Worm (Caenorhabditis elegans) whole organism, L1 larva: ENCODE results near the gene letm-1.

Experiments
- C04F5.9 ChIP-seq: sonication (generic microtip); optimal IDR thresholded peaks from 2 replicates; lab custom pipeline; 2016; ENCODE audit warnings: missing genetic modification characterization, missing compliant biosample characterization
- C16A3.4 ChIP-seq: fragments of 150-350 bp; optimal IDR thresholded peaks from 2 replicates; lab custom pipeline; 2014; ENCODE audit warnings: missing biosample characterization, missing genetic modification characterization
- C34B4.2 ChIP-seq: sonication (generic microtip); optimal IDR thresholded peaks from 2 replicates; lab custom pipeline; 2017; ENCODE audit warnings: mild to moderate bottlenecking, missing genetic modification characterization, missing compliant biosample characterization
- F16B12.6 ChIP-seq: fragments of 150-350 bp; optimal IDR thresholded peaks from 2 replicates; lab custom pipeline; 2014; ENCODE audit warnings: missing biosample characterization, missing genetic modification characterization
- alr-1 ChIP-seq: fragments of 200-800 bp; sonication (Bioruptor generic); optimal IDR thresholded peaks from 2 replicates; lab custom pipeline; 2018; ENCODE audit warnings: borderline replicate concordance, mild to moderate bottlenecking, missing genetic modification characterization, missing compliant biosample characterization
- ama-1 ChIP-seq: fragments of 150-350 bp; optimal IDR thresholded peaks from 2 replicates; lab custom pipeline; 2014
- ceh-63 ChIP-seq: fragments of 200-800 bp; sonication (Bioruptor generic); optimal IDR thresholded peaks from 2 replicates; lab custom pipeline; 2018; ENCODE audit warnings: mild to moderate bottlenecking, missing genetic modification characterization, missing compliant biosample characterization
- ceh-8 ChIP-seq: fragments of 200-800 bp; sonication (Bioruptor generic); optimal IDR thresholded peaks from 2 replicates; lab custom pipeline; 2018; ENCODE audit warnings: mild to moderate bottlenecking, missing genetic modification characterization, moderate library complexity, missing compliant biosample characterization
- ceh-90 ChIP-seq: sonication (generic microtip); optimal IDR thresholded peaks from 2 replicates; lab custom pipeline; 2016; ENCODE audit warnings: missing genetic modification characterization, missing compliant biosample characterization
- dpl-1 ChIP-seq, 3 experiments: fragments of 150-350 bp in 2 of 3; sonication (generic microtip) in 1 of 3; optimal IDR thresholded peaks; 2 replicates each; lab custom pipeline; 2014 to 2017; ENCODE audit warnings: missing biosample characterization in 3 of 3, missing genetic modification characterization in 3 of 3, missing genetic modification reagents in 3 of 3
- dsc-1 ChIP-seq: sonication (generic microtip); optimal IDR thresholded peaks from 2 replicates; lab custom pipeline; 2016; ENCODE audit warnings: mild to moderate bottlenecking, missing genetic modification characterization, missing compliant biosample characterization
- efl-1 ChIP-seq, 4 experiments: fragments of 150-350 bp; optimal IDR thresholded peaks in 3 of 4; peaks in 1 of 4; 1 replicate in 1 of 4; 2 replicates in 3 of 4; lab custom pipeline; 2014; ENCODE audit warnings: missing biosample characterization in 2 of 4, missing genetic modification characterization in 2 of 4, missing genetic modification reagents in 2 of 4
- efl-3 ChIP-seq: fragments of 200-800 bp; sonication (Bioruptor generic); optimal IDR thresholded peaks from 2 replicates; lab custom pipeline; 2018; ENCODE audit warnings: mild to moderate bottlenecking, missing genetic modification characterization, missing compliant biosample characterization
- egl-13 ChIP-seq: sonication (generic microtip); optimal IDR thresholded peaks from 2 replicates; lab custom pipeline; 2016; ENCODE audit warnings: missing genotype, missing genetic modification reagents, missing genetic modification characterization, missing compliant biosample characterization
- egl-27 ChIP-seq, 2 experiments: fragments of 150-350 bp in 1 of 2; sonication (generic microtip); optimal IDR thresholded peaks; 3 replicates each; lab custom pipeline; 2017 to 2018; ENCODE audit warnings: missing biosample characterization in 2 of 2, missing genetic modification characterization in 2 of 2, missing genetic modification reagents in 2 of 2
- elt-3 ChIP-seq, 6 experiments: fragments of 150-350 bp in 1 of 6; sonication (generic microtip); optimal IDR thresholded peaks; 2 replicates each; lab custom pipeline; 2017 to 2018; ENCODE audit warnings: missing biosample characterization in 6 of 6, missing genetic modification characterization in 6 of 6, inconsistent platforms in 1 of 6
- ets-5 ChIP-seq: fragments of 200-800 bp; sonication (Bioruptor generic); IDR thresholded peaks from 2 replicates; pipeline ENCODE4 v1.3.6; 2022; ENCODE audit warnings: missing genetic modification characterization, missing compliant biosample characterization
- fkh-10 ChIP-seq: sonication (generic microtip); optimal IDR thresholded peaks from 2 replicates; lab custom pipeline; 2017; ENCODE audit warnings: missing biosample characterization, missing genetic modification reagents, missing genetic modification characterization
- fkh-8 ChIP-seq: sonication (generic microtip); optimal IDR thresholded peaks from 2 replicates; lab custom pipeline; 2016; ENCODE audit warnings: mild to moderate bottlenecking, missing genetic modification characterization, missing compliant biosample characterization
- fos-1 ChIP-seq: fragments of 150-350 bp; optimal IDR thresholded peaks from 2 replicates; lab custom pipeline; 2014; ENCODE audit warnings: missing biosample characterization, missing genetic modification characterization
- grh-1 ChIP-seq: fragments of 200-800 bp; sonication (Bioruptor generic); IDR thresholded peaks from 2 replicates; pipeline ENCODE4 v1.3.6; 2022; ENCODE audit warnings: missing genetic modification reagents, missing genetic modification characterization, missing compliant biosample characterization
- hlh-4 ChIP-seq: sonication (generic microtip); optimal IDR thresholded peaks from 2 replicates; lab custom pipeline; 2016; ENCODE audit warnings: mild to moderate bottlenecking, missing genetic modification characterization, missing compliant biosample characterization
- hpl-2 ChIP-seq: fragments of 150-350 bp; optimal IDR thresholded peaks from 2 replicates; lab custom pipeline; 2014; ENCODE audit warnings: missing biosample characterization, missing genetic modification reagents, missing genetic modification characterization
- isw-1 ChIP-seq: fragments of 200-800 bp; sonication (Bioruptor generic); IDR thresholded peaks from 2 replicates; pipeline ENCODE4 v1.3.6; 2022; ENCODE audit warnings: missing genetic modification characterization, missing compliant biosample characterization
- jun-1 ChIP-seq: fragments of 150-350 bp; optimal IDR thresholded peaks from 2 replicates; lab custom pipeline; 2014; ENCODE audit warnings: missing biosample characterization, missing genetic modification reagents, missing genetic modification characterization
- lin-15B ChIP-seq: fragments of 150-350 bp; sonication (generic microtip); optimal IDR thresholded peaks from 3 replicates; lab custom pipeline; 2014; ENCODE audit warnings: missing biosample characterization, missing genetic modification characterization
- lin-35 ChIP-seq, 2 experiments: fragments of 150-350 bp; optimal IDR thresholded peaks; 2 replicates each; lab custom pipeline; 2014; ENCODE audit warnings: missing biosample characterization in 2 of 2, missing genetic modification characterization in 2 of 2, missing genetic modification reagents in 2 of 2
- lin-39 ChIP-seq: fragments of 150-350 bp; optimal IDR thresholded peaks from 2 replicates; lab custom pipeline; 2014; ENCODE audit warnings: missing biosample characterization, missing genetic modification reagents, missing genetic modification characterization
- lir-3 ChIP-seq: sonication (generic microtip); optimal IDR thresholded peaks from 2 replicates; lab custom pipeline; 2016; ENCODE audit warnings: mild to moderate bottlenecking, missing genetic modification characterization, moderate library complexity, missing compliant biosample characterization; ENCODE audit not compliant: poor library complexity
- lsy-2 ChIP-seq, 2 experiments: fragments of 150-350 bp; optimal IDR thresholded peaks; 2 replicates each; lab custom pipeline; 2014; ENCODE audit warnings: missing biosample characterization in 2 of 2, missing genetic modification characterization in 2 of 2
- mab-9 ChIP-seq: fragments of 200-800 bp; sonication (Bioruptor generic); IDR thresholded peaks from 2 replicates; pipeline ENCODE4 v1.3.6; 2022; ENCODE audit warnings: missing genetic modification reagents, missing genetic modification characterization, missing compliant biosample characterization
- mep-1 ChIP-seq: fragments of 150-350 bp; optimal IDR thresholded peaks from 2 replicates; lab custom pipeline; 2014; ENCODE audit warnings: missing biosample characterization, missing genetic modification characterization
- nhr-12 ChIP-seq: sonication (generic microtip); optimal IDR thresholded peaks from 2 replicates; lab custom pipeline; 2017; ENCODE audit warnings: missing biosample characterization, missing genetic modification characterization
- nhr-28 ChIP-seq: fragments of 150-350 bp; optimal IDR thresholded peaks from 2 replicates; lab custom pipeline; 2014; ENCODE audit warnings: missing biosample characterization, missing genetic modification characterization
- nhr-47 ChIP-seq: sonication (generic microtip); optimal IDR thresholded peaks from 2 replicates; lab custom pipeline; 2016; ENCODE audit warnings: mild to moderate bottlenecking, missing genetic modification characterization, moderate library complexity, missing compliant biosample characterization
- nhr-71 ChIP-seq: sonication (generic microtip); optimal IDR thresholded peaks from 2 replicates; lab custom pipeline; 2016; ENCODE audit warnings: mild to moderate bottlenecking, missing genetic modification characterization, moderate library complexity, missing compliant biosample characterization
- nhr-76 ChIP-seq: sonication (generic microtip); optimal IDR thresholded peaks from 2 replicates; lab custom pipeline; 2017; ENCODE audit warnings: missing biosample characterization, missing genetic modification characterization
- nhr-77 ChIP-seq: fragments of 150-350 bp; optimal IDR thresholded peaks from 2 replicates; lab custom pipeline; 2014; ENCODE audit warnings: missing biosample characterization, missing genetic modification characterization
- pag-3 ChIP-seq: sonication (generic microtip); optimal IDR thresholded peaks from 2 replicates; lab custom pipeline; 2017; ENCODE audit warnings: missing genetic modification characterization, mild to moderate bottlenecking, missing compliant biosample characterization, antibody characterized with exemption, borderline replicate concordance; ENCODE audit not compliant: insufficient read depth
- rnt-1 ChIP-seq: sonication (generic microtip); optimal IDR thresholded peaks from 2 replicates; lab custom pipeline; 2016; ENCODE audit warnings: mild to moderate bottlenecking, missing genetic modification characterization, moderate library complexity, missing compliant biosample characterization
- skn-1 ChIP-seq: fragments of 150-350 bp; optimal IDR thresholded peaks from 2 replicates; lab custom pipeline; 2014; ENCODE audit warnings: missing biosample characterization, missing genetic modification characterization
- snpc-4 ChIP-seq: fragments of 150-350 bp; optimal IDR thresholded peaks from 2 replicates; lab custom pipeline; 2014; ENCODE audit warnings: missing biosample characterization, missing genetic modification characterization
- sox-4 ChIP-seq: sonication (generic microtip); optimal IDR thresholded peaks from 2 replicates; lab custom pipeline; 2016; ENCODE audit warnings: missing genetic modification characterization, missing compliant biosample characterization
- sptf-1 ChIP-seq: fragments of 150-350 bp; optimal IDR thresholded peaks from 2 replicates; lab custom pipeline; 2014; ENCODE audit warnings: missing biosample characterization, missing genetic modification characterization
- swsn-7 ChIP-seq: sonication (generic microtip); optimal IDR thresholded peaks from 2 replicates; lab custom pipeline; 2016; ENCODE audit warnings: missing genetic modification characterization, missing compliant biosample characterization
- unc-30 ChIP-seq: sonication (generic microtip); optimal IDR thresholded peaks from 2 replicates; lab custom pipeline; 2017; ENCODE audit warnings: missing biosample characterization, missing genetic modification characterization
- unc-86 ChIP-seq: sonication (generic microtip); optimal IDR thresholded peaks from 2 replicates; lab custom pipeline; 2016; ENCODE audit warnings: missing genetic modification characterization, missing compliant biosample characterization
- unc-98 ChIP-seq: fragments of 200-800 bp; sonication (Bioruptor generic); IDR thresholded peaks from 2 replicates; pipeline ENCODE4 v1.3.6; 2022; ENCODE audit warnings: missing genetic modification characterization, missing compliant biosample characterization
- zag-1 ChIP-seq: fragments of 150-350 bp; optimal IDR thresholded peaks from 2 replicates; lab custom pipeline; 2014; ENCODE audit warnings: missing biosample characterization, missing genetic modification characterization
- zip-4 ChIP-seq: fragments of 200-800 bp; sonication (Bioruptor generic); optimal IDR thresholded peaks from 2 replicates; lab custom pipeline; 2018; ENCODE audit warnings: mild to moderate bottlenecking, missing genetic modification characterization, moderate library complexity, missing compliant biosample characterization
- ztf-11 ChIP-seq, 2 experiments: sonication (generic microtip); optimal IDR thresholded peaks; 2 replicates each; lab custom pipeline; 2016 to 2017; ENCODE audit warnings: missing genetic modification characterization in 2 of 2, missing biosample characterization in 1 of 2, missing compliant biosample characterization in 1 of 2
- ztf-4 ChIP-seq: fragments of 150-350 bp; optimal IDR thresholded peaks from 2 replicates; lab custom pipeline; 2014; ENCODE audit warnings: missing biosample characterization, missing genetic modification characterization

The letm-1 gene

DNA sequence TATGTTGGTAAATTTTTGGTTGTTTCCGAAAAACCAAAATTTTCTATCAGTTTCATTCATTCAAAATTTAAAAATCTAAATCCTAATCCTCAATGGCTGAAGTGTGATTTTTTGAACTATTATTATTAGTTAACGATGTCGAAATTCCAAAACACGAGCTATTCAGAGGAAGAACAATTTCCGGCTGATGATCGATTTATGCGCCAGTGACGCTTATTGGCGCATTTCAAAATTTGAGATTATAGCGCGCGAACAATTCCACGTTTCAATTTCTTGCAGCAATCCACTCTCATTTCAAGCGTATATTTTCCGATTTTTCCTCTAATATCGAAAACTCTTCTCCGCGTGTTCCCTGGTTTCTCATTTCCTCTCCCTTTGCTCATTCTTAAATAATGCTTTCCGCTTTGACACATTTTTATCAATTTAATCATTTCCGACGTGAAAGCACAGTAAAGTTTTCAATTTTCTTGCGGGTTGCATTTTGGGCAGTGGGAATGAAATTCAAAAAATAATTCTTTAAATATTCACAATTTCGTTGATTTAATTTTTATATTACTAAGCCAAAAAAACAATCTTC, 3.4 kb downstream of the letm-1 start:
- TF ChIP-seq dpl-1 (GFP tag; optimal IDR thresholded peaks at IDR 0.05; lab: Kevin White, UChicago) (peak; percentile 48 to 77 (median 69)), efl-3 (GFP tag; lab: Kevin White, UChicago) (no peak), efl-1 (optimal IDR thresholded peaks at IDR 0.05; lab: Kevin White, UChicago) (peak; percentile 54 to 65), efl-1 (GFP tag; optimal IDR thresholded peaks at IDR 0.05 in 1 of 2; lab: Kevin White, UChicago) (peak; percentile 61 to 96), pag-3 (tag; lab: Kevin White, UChicago) (no peak), grh-1 (GFP tag; lab: Robert Waterston, UW) (no peak), rnt-1 (tag; lab: Kevin White, UChicago) (peak; percentile 26), lin-35 (GFP tag; optimal IDR thresholded peaks at IDR 0.05; lab: Kevin White, UChicago) (peak; percentile 45 to 67), hlh-4 (tag; lab: Kevin White, UChicago) (no peak), sox-4 (tag; lab: Kevin White, UChicago) (no peak), sptf-1 (tag; lab: Kevin White, UChicago) (no peak), F16B12.6 (no peak), dsc-1 (no peak), C34B4.2 (no peak), nhr-28 (no peak), unc-30 (tag; lab: Kevin White, UChicago) (no peak), jun-1 (peak; percentile 10), nhr-77 (tag; lab: Kevin White, UChicago) (no peak), C04F5.9 (tag; lab: Kevin White, UChicago) (no peak), isw-1 (GFP tag; lab: Robert Waterston, UW) (no peak), ceh-8 (GFP tag; lab: Kevin White, UChicago) (no peak), fkh-10 (GFP tag; lab: Kevin White, UChicago) (no peak), mep-1 (tag; lab: Kevin White, UChicago) (no peak), nhr-71 (tag; lab: Kevin White, UChicago) (peak; percentile 48), lsy-2 (tag; optimal IDR thresholded peaks at IDR 0.05; lab: Kevin White, UChicago) (peak in 1 of 2 experiments; percentile 25), zag-1 (tag; lab: Kevin White, UChicago) (no peak), ama-1 (lab: Kevin White, UChicago) (peak; percentile 45), ets-5 (no peak), unc-98 (GFP tag; lab: Robert Waterston, UW) (no peak), elt-3 (tag; optimal IDR thresholded peaks at IDR 0.05; lab: Kevin White, UChicago) (no peak), snpc-4 (no peak), zip-4 (no peak), C16A3.4 (tag; lab: Kevin White, UChicago) (no peak), skn-1 (tag; lab: Kevin White, UChicago) (no peak), lir-3 (tag; lab: Kevin White, UChicago) (no peak), swsn-7 (peak; percentile 3), lin-39 (tag; lab: Kevin White, UChicago) (no peak), lin-15B (tag; lab: Kevin White, UChicago) (peak; percentile 3), fkh-8 (tag; lab: Kevin White, UChicago) (peak; percentile 34), hpl-2 (GFP tag; lab: Kevin White, UChicago) (no peak), ceh-90 (tag; lab: Kevin White, UChicago) (no peak), egl-27 (tag; optimal IDR thresholded peaks at IDR 0.05; lab: Kevin White, UChicago) (no peak), ztf-11 (tag; optimal IDR thresholded peaks at IDR 0.05; lab: Kevin White, UChicago) (no peak), ztf-4 (tag; lab: Kevin White, UChicago) (no peak), fos-1 (no peak), alr-1 (tag; lab: Kevin White, UChicago) (no peak), nhr-47 (tag; lab: Kevin White, UChicago) (peak; percentile 43), ceh-63 (GFP tag; lab: Kevin White, UChicago) (no peak), nhr-76 (tag; lab: Kevin White, UChicago) (no peak), unc-86 (tag; lab: Kevin White, UChicago) (no peak), egl-13 (no peak), mab-9 (GFP tag; lab: Robert Waterston, UW) (no peak), nhr-12 (no peak)
